Worm (Caenorhabditis elegans): Measurements from ENCODE around the gene dpy-11.

- TF ChIP-seq fos-1 (tag; optimal IDR thresholded peaks at IDR 0.05) (no peak), ceh-82 (tag; optimal IDR thresholded peaks at IDR 0.05) (no peak), lin-13 (GFP tag; optimal IDR thresholded peaks at IDR 0.05) (no peak)
Measured at ce11 chrV:6557035-6557434, 42.0 kb upstream of the dpy-11 start, which contains the start of gene spp-27.

Measured in whole organism, L2 larva.